Fruit fly (Drosophila melanogaster) whole organism, adult: ENCODE results near the gene CG33500.
A peak's percentile ranks its signal among the peaks of the same experiment; 100 is the strongest.

Experiments
- CG11617 ChIP-seq: fragments of 200-800 bp; sonication (Bioruptor generic); optimal IDR thresholded peaks from 2 replicates; lab custom pipeline; 2017; ENCODE audit warnings: mild to moderate bottlenecking, missing biosample characterization, missing genetic modification reagents, missing genetic modification characterization
- CG1620 ChIP-seq: fragments of 200-800 bp; sonication (Bioruptor generic); optimal IDR thresholded peaks from 2 replicates; lab custom pipeline; 2016; ENCODE audit warnings: missing biosample characterization, missing genetic modification characterization
- CG33017 ChIP-seq: fragments of 200-800 bp; sonication (Bioruptor generic); optimal IDR thresholded peaks from 2 replicates; lab custom pipeline; 2018; ENCODE audit warnings: missing biosample characterization, mild to moderate bottlenecking, missing genetic modification characterization, moderate library complexity
- CG7101 ChIP-seq: fragments of 200-800 bp; sonication (Bioruptor generic); optimal IDR thresholded peaks from 2 replicates; lab custom pipeline; 2018; ENCODE audit warnings: missing biosample characterization, mild to moderate bottlenecking, missing genetic modification characterization, moderate library complexity
- Clk ChIP-seq: fragments of 200-800 bp; sonication (Bioruptor generic); optimal IDR thresholded peaks from 2 replicates; lab custom pipeline; 2017; ENCODE audit warnings: missing biosample characterization, missing genetic modification characterization
- Hr96 ChIP-seq: fragments of 200-800 bp; sonication (Bioruptor generic); optimal IDR thresholded peaks from 2 replicates; lab custom pipeline; 2016; ENCODE audit warnings: missing biosample characterization, missing genetic modification characterization
- Mnt ChIP-seq: fragments of 200-800 bp; sonication (Bioruptor generic); optimal IDR thresholded peaks from 2 replicates; lab custom pipeline; 2016; ENCODE audit warnings: missing biosample characterization, mild to moderate bottlenecking, missing genetic modification characterization
- cic ChIP-seq: fragments of 200-800 bp; sonication (Bioruptor generic); optimal IDR thresholded peaks from 2 replicates; lab custom pipeline; 2017; ENCODE audit warnings: missing biosample characterization, mild to moderate bottlenecking, missing genetic modification characterization, moderate library complexity
- kay ChIP-seq: fragments of 200-800 bp; sonication (Bioruptor generic); peaks from one replicate; lab custom pipeline; 2016; ENCODE audit warnings: missing biosample characterization, missing genetic modification characterization, borderline replicate concordance
- ovo ChIP-seq: fragments of 200-800 bp; sonication (Bioruptor generic); optimal IDR thresholded peaks from 2 replicates; lab custom pipeline; 2016; ENCODE audit warnings: missing biosample characterization, missing genetic modification characterization

- TF ChIP-seq CG33017 (peak; percentile 11), Hr96 (GFP tag; lab: Kevin White, UChicago) (no peak), CG7101 (tag; lab: Kevin White, UChicago) (no peak), ovo (GFP tag; lab: Kevin White, UChicago) (no peak), CG1620 (GFP tag; lab: Kevin White, UChicago) (no peak), CG11617 (GFP tag; lab: Kevin White, UChicago) (no peak), Clk (GFP tag; lab: Kevin White, UChicago) (no peak), kay (GFP tag; lab: Kevin White, UChicago) (no peak), cic (GFP tag; lab: Kevin White, UChicago) (no peak), Mnt (no peak)
Measured at dm6 chr3L:11551949-11552348, 43.5 kb downstream of the CG33500 start.
